Worm (Caenorhabditis elegans): ENCODE results near the gene B0252.1.
A peak's percentile ranks its signal among the peaks of the same experiment; 100 is the strongest.

ce11 chrII:6943299-6944051, 24.0 kb downstream of the B0252.1 start:
- TF ChIP-seq rcor-1 (GFP tag; IDR thresholded peaks at IDR 0.05) (no peak), attf-3 (GFP tag; conservative IDR thresholded peaks at IDR 0.05) (no peak), athp-1 (tag; optimal IDR thresholded peaks at IDR 0.05) (no peak), zfh-2 (GFP tag; conservative IDR thresholded peaks at IDR 0.05) (peak; percentile 98), Y56A3A.18 (GFP tag; IDR thresholded peaks at IDR 0.05) (no peak), F39B2.1 (GFP tag; IDR thresholded peaks at IDR 0.05) (no peak), D2030.7 (GFP tag; IDR thresholded peaks at IDR 0.05) (no peak), unc-62 (GFP tag; optimal IDR thresholded peaks at IDR 0.05) (peak; percentile 51)
